Fruit fly (Drosophila melanogaster) whole organism, embryonic: Measurements from ENCODE around the gene CG14568.

Source experiments
- BEAF-32 ChIP-seq: fragments of 200-800 bp; sonication (Bioruptor generic); optimal IDR thresholded peaks from 3 replicates; lab custom pipeline; 2017; ENCODE audit warnings: missing biosample characterization, missing genetic modification characterization, mild to moderate bottlenecking, moderate library complexity, missing genetic modification reagents
- CG1024 ChIP-seq: fragments of 200-800 bp; sonication (Bioruptor generic); IDR thresholded peaks from 2 replicates; pipeline ENCODE4 v1.3.6; 2022; ENCODE audit warnings: missing biosample characterization, missing genetic modification characterization
- CG14860 ChIP-seq: fragments of 200-800 bp; sonication (Bioruptor generic); IDR thresholded peaks from 3 replicates; pipeline ENCODE4 v1.3.6; 2022; ENCODE audit warnings: missing biosample characterization, missing genetic modification characterization; ENCODE audit not compliant: partially characterized antibody
- CG16779 ChIP-seq: fragments of 200-800 bp; sonication (Bioruptor generic); IDR thresholded peaks from 2 replicates; pipeline ENCODE4 v1.3.6; 2022; ENCODE audit warnings: missing biosample characterization, missing genetic modification characterization
- CG17328 ChIP-seq: fragments of 200-800 bp; sonication (Bioruptor generic); IDR thresholded peaks from 2 replicates; pipeline ENCODE4 v1.3.6; 2022; ENCODE audit warnings: missing biosample characterization, missing genetic modification characterization
- CG2889 ChIP-seq: fragments of 200-800 bp; sonication (Bioruptor generic); IDR thresholded peaks from 3 replicates; pipeline ENCODE4 v1.3.6; 2022; ENCODE audit warnings: missing biosample characterization, missing genetic modification characterization
- CG3995 ChIP-seq: fragments of 200-800 bp; sonication (Bioruptor generic); optimal IDR thresholded peaks from 3 replicates; lab custom pipeline; 2016; ENCODE audit warnings: missing biosample characterization, missing genetic modification characterization
- CG42726 ChIP-seq: fragments of 200-800 bp; sonication (Bioruptor generic); IDR thresholded peaks from 2 replicates; pipeline ENCODE4 v1.3.6; 2022; ENCODE audit warnings: missing biosample characterization, missing genetic modification characterization; ENCODE audit not compliant: partially characterized antibody
- CG4328 ChIP-seq: fragments of 200-800 bp; sonication (Bioruptor generic); optimal IDR thresholded peaks from 3 replicates; lab custom pipeline; 2017; ENCODE audit warnings: missing biosample characterization, missing genetic modification reagents, missing genetic modification characterization
- CG4360 ChIP-seq: fragments of 200-800 bp; sonication (Bioruptor generic); IDR thresholded peaks from 2 replicates; pipeline ENCODE4 v1.3.6; 2022; ENCODE audit warnings: missing biosample characterization, missing genetic modification characterization
- CG6683 ChIP-seq: fragments of 200-800 bp; sonication (Bioruptor generic); optimal IDR thresholded peaks from 2 replicates; lab custom pipeline; 2017; ENCODE audit warnings: missing biosample characterization, mild to moderate bottlenecking, missing genetic modification characterization, missing genetic modification reagents
- CG6765 ChIP-seq: fragments of 200-800 bp; sonication (Bioruptor generic); optimal IDR thresholded peaks from 3 replicates; lab custom pipeline; 2017; ENCODE audit warnings: missing biosample characterization, mild to moderate bottlenecking, missing genetic modification characterization
- CG7786 ChIP-seq: fragments of 200-800 bp; sonication (Bioruptor generic); optimal IDR thresholded peaks from 2 replicates; lab custom pipeline; 2016; ENCODE audit warnings: missing biosample characterization, missing genetic modification characterization
- CG8924 ChIP-seq: fragments of 200-800 bp; optimal IDR thresholded peaks from 3 replicates; lab custom pipeline; 2019; ENCODE audit warnings: missing biosample characterization, mild to moderate bottlenecking, missing genetic modification characterization, moderate library complexity
- CG9437 ChIP-seq: fragments of 200-800 bp; sonication (Bioruptor generic); optimal IDR thresholded peaks from 2 replicates; lab custom pipeline; 2018; ENCODE audit warnings: missing biosample characterization, mild to moderate bottlenecking, missing genetic modification characterization
- CG9817 ChIP-seq: fragments of 200-800 bp; sonication (Bioruptor generic); optimal IDR thresholded peaks from 2 replicates; lab custom pipeline; 2018; ENCODE audit warnings: missing biosample characterization, mild to moderate bottlenecking, missing genetic modification characterization, moderate library complexity
- Deaf1 ChIP-seq: fragments of 200-800 bp; optimal IDR thresholded peaks from 3 replicates; lab custom pipeline; 2019; ENCODE audit warnings: missing biosample characterization, mild to moderate bottlenecking, missing genetic modification characterization, moderate library complexity
- Ets65A ChIP-seq: fragments of 200-800 bp; sonication (Bioruptor generic); peaks from one replicate; lab custom pipeline; 2016; ENCODE audit warnings: missing biosample characterization, missing genetic modification characterization
- Gug ChIP-seq: fragments of 200-800 bp; sonication (Bioruptor generic); IDR thresholded peaks from 4 replicates; pipeline ENCODE4 v1.3.6; 2022; ENCODE audit warnings: missing biosample characterization, missing genetic modification characterization
- H2.0 ChIP-seq: fragments of 200-800 bp; sonication (Bioruptor generic); IDR thresholded peaks from 2 replicates; pipeline ENCODE4 v1.3.6; 2022; ENCODE audit warnings: missing biosample characterization, missing genetic modification characterization
- HmgZ ChIP-seq: fragments of 200-800 bp; sonication (Bioruptor generic); optimal IDR thresholded peaks from 2 replicates; lab custom pipeline; 2018; ENCODE audit warnings: missing biosample characterization, mild to moderate bottlenecking, missing genetic modification characterization
- MESR4 ChIP-seq: fragments of 200-800 bp; sonication (Bioruptor generic); optimal IDR thresholded peaks from 2 replicates; lab custom pipeline; 2018; ENCODE audit warnings: missing biosample characterization, mild to moderate bottlenecking, missing genetic modification characterization, moderate library complexity
- MTF-1 ChIP-seq: fragments of 200-800 bp; sonication (Bioruptor generic); optimal IDR thresholded peaks from 2 replicates; lab custom pipeline; 2018; ENCODE audit warnings: missing biosample characterization, mild to moderate bottlenecking, missing genetic modification characterization, borderline replicate concordance
- Mad ChIP-seq: fragments of 200-800 bp; sonication (Bioruptor generic); optimal IDR thresholded peaks from 2 replicates; lab custom pipeline; 2016; ENCODE audit warnings: missing biosample characterization, missing genetic modification characterization
- Myb ChIP-seq: fragments of 200-800 bp; sonication (Bioruptor generic); optimal IDR thresholded peaks from 2 replicates; lab custom pipeline; 2016; ENCODE audit warnings: missing biosample characterization, missing genetic modification characterization
- Oaz ChIP-seq: fragments of 200-800 bp; sonication (Bioruptor generic); IDR thresholded peaks from 2 replicates; pipeline ENCODE4 v1.3.6; 2022; ENCODE audit warnings: missing biosample characterization, missing genetic modification characterization
- Opbp ChIP-seq: fragments of 200-800 bp; sonication (Bioruptor generic); IDR thresholded peaks from 3 replicates; pipeline ENCODE4 v1.3.6; 2022; ENCODE audit warnings: missing biosample characterization, missing genetic modification characterization; ENCODE audit not compliant: partially characterized antibody
- Rfx ChIP-seq: fragments of 200-800 bp; sonication (Bioruptor generic); IDR thresholded peaks from 2 replicates; pipeline ENCODE4 v1.3.6; 2022; ENCODE audit warnings: missing biosample characterization, missing genetic modification characterization
- Rx ChIP-seq: fragments of 200-800 bp; sonication (Bioruptor generic); IDR thresholded peaks from 2 replicates; pipeline ENCODE4 v1.3.6; 2022; ENCODE audit warnings: missing biosample characterization, missing genetic modification characterization
- Spps ChIP-seq: fragments of 200-800 bp; sonication (Bioruptor generic); optimal IDR thresholded peaks from 2 replicates; lab custom pipeline; 2018; ENCODE audit warnings: missing biosample characterization, mild to moderate bottlenecking, missing genetic modification characterization
- Tbp ChIP-seq: fragments of >200 bp; optimal IDR thresholded peaks from 2 replicates; lab custom pipeline; 2018; ENCODE audit warnings: missing biosample characterization, missing genetic modification characterization
- amos ChIP-seq: fragments of 200-800 bp; sonication (Bioruptor generic); IDR thresholded peaks from 2 replicates; pipeline ENCODE4 v1.3.6; 2022; ENCODE audit warnings: missing biosample characterization, missing genetic modification characterization; ENCODE audit not compliant: partially characterized antibody
- bsh ChIP-seq, 2 experiments: fragments of 200-800 bp; sonication (Bioruptor generic); optimal IDR thresholded peaks; 2 replicates each; lab custom pipeline; 2017 to 2018; ENCODE audit warnings: mild to moderate bottlenecking in 2 of 2, missing biosample characterization in 2 of 2, missing genetic modification characterization in 2 of 2, moderate library complexity in 1 of 2
- cg ChIP-seq: fragments of 200-800 bp; sonication (Bioruptor generic); optimal IDR thresholded peaks from 3 replicates; lab custom pipeline; 2019; ENCODE audit warnings: missing biosample characterization, mild to moderate bottlenecking, missing genetic modification characterization, moderate library complexity
- corto ChIP-seq: fragments of 200-800 bp; sonication (Bioruptor generic); optimal IDR thresholded peaks from 2 replicates; lab custom pipeline; 2016; ENCODE audit warnings: missing biosample characterization, mild to moderate bottlenecking, missing genetic modification characterization, moderate library complexity
- dati ChIP-seq: fragments of 200-800 bp; sonication (Bioruptor generic); IDR thresholded peaks from 2 replicates; pipeline ENCODE4 v1.3.6; 2022; ENCODE audit warnings: missing biosample characterization, missing genetic modification characterization
- ems ChIP-seq: fragments of 200-800 bp; sonication (Bioruptor generic); optimal IDR thresholded peaks from 3 replicates; lab custom pipeline; 2016; ENCODE audit warnings: missing biosample characterization, missing genetic modification characterization
- jigr1 ChIP-seq: fragments of 200-800 bp; sonication (Bioruptor generic); IDR thresholded peaks from 3 replicates; pipeline ENCODE4 v1.3.6; 2022; ENCODE audit warnings: missing biosample characterization, missing genetic modification characterization
- lbe ChIP-seq: fragments of 200-800 bp; sonication (Bioruptor generic); optimal IDR thresholded peaks from 2 replicates; lab custom pipeline; 2016; ENCODE audit warnings: missing biosample characterization, mild to moderate bottlenecking, missing genetic modification characterization
- lola ChIP-seq, 3 experiments: fragments of >200 bp in 2 of 3; fragments of 200-800 bp in 1 of 3; sonication (Bioruptor generic) in 1 of 3; optimal IDR thresholded peaks; 2 replicates each; lab custom pipeline; 2017 to 2019; ENCODE audit warnings: missing biosample characterization in 3 of 3, missing genetic modification characterization in 3 of 3, mild to moderate bottlenecking in 1 of 3, moderate library complexity in 1 of 3
- nom ChIP-seq: fragments of 200-800 bp; sonication (Bioruptor generic); optimal IDR thresholded peaks from 2 replicates; lab custom pipeline; 2017; ENCODE audit warnings: missing biosample characterization, missing genetic modification characterization, mild to moderate bottlenecking, moderate library complexity, missing genetic modification reagents
- pros ChIP-seq: fragments of 200-800 bp; sonication (Bioruptor generic); optimal IDR thresholded peaks from 3 replicates; lab custom pipeline; 2019; ENCODE audit warnings: missing biosample characterization, mild to moderate bottlenecking, missing genetic modification characterization, moderate library complexity
- sens ChIP-seq: fragments of 200-800 bp; sonication (Bioruptor generic); peaks from one replicate; lab custom pipeline; 2016; ENCODE audit warnings: missing biosample characterization, missing genetic modification characterization
- seq ChIP-seq: fragments of 200-800 bp; sonication (Bioruptor generic); IDR thresholded peaks from 2 replicates; pipeline ENCODE4 v1.3.6; 2022; ENCODE audit warnings: missing biosample characterization, missing genetic modification characterization
- sug ChIP-seq: fragments of 200-800 bp; optimal IDR thresholded peaks from 2 replicates; lab custom pipeline; 2019; ENCODE audit warnings: missing biosample characterization, mild to moderate bottlenecking, missing genetic modification characterization, moderate library complexity
- vnd ChIP-seq: fragments of 200-800 bp; sonication (Bioruptor generic); IDR thresholded peaks from 3 replicates; pipeline ENCODE4 v1.3.6; 2022; ENCODE audit warnings: missing biosample characterization, missing genetic modification characterization; ENCODE audit not compliant: partially characterized antibody

CG14568 gene

DNA sequence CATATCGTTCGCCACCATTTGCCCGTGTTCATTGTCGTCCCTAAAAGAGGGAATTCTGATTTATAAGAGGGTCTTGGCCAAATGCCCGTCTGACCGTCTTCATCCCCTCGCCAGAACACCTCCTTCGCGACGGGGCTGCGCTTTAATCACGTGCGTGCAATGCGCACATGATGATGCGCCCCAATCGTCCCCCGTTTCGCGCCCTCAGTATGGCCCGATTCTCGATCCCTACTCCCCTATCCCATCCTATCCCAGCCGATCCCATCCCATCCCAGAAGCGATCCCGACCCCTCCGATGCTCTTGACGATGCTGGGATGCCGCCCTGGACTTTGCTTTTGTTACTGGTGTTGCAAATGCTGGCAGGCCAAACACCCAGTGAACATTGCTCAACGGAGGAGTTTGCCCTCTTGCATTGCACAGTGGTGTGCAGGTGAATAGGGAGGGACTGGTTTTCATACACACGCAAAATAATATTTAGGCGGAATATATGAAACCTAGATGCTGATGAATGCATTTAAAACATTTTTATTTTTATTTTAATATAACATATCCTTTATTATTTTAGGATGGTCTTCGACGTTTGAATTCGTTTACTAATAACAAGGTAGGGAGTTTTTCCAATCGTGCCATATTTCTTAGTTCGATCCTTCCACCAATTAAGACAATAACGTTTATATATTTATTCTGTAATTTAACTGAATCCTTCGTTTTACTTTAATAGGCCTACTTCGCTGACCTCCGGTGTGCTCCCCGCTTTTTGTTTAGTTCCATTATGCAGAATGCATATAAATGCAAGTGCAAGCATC, 23.3 kb downstream of the CG14568 start:
- no peak for TF ChIP-seq ems (GFP tag; lab: Kevin White, UChicago)
- peak; percentile 31 for TF ChIP-seq corto (GFP tag; lab: Kevin White, UChicago)
- TF ChIP-seq sens (GFP tag; lab: Kevin White, UChicago): peak; percentile 57
- no peak for TF ChIP-seq BEAF-32 (GFP tag; lab: Kevin White, UChicago)
- no peak for TF ChIP-seq MESR4 (GFP tag; lab: Kevin White, UChicago)
- TF ChIP-seq CG9437 (GFP tag; lab: Kevin White, UChicago): no peak
- peak; percentile 64 for TF ChIP-seq lbe (GFP tag; lab: Kevin White, UChicago)
- peak; percentile 79 for TF ChIP-seq nom
- peak in 1 of 3 experiments; percentile 4 for TF ChIP-seq lola (GFP tag; optimal IDR thresholded peaks at IDR 0.05; lab: Kevin White, UChicago)
- no peak for TF ChIP-seq CG2889 (GFP tag; lab: Robert Waterston, UW)
- no peak for TF ChIP-seq sug
- TF ChIP-seq Ets65A (GFP tag; lab: Kevin White, UChicago): no peak
- no peak for TF ChIP-seq CG14860 (GFP tag; lab: Robert Waterston, UW)
- TF ChIP-seq Deaf1 (tag; lab: Kevin White, UChicago): no peak
- no peak for TF ChIP-seq MTF-1
- TF ChIP-seq bsh (GFP tag; optimal IDR thresholded peaks at IDR 0.05; lab: Kevin White, UChicago): peak in 1 of 2 experiments; percentile 85
- no peak for TF ChIP-seq vnd (GFP tag; lab: Robert Waterston, UW)
- no peak for TF ChIP-seq CG17328 (GFP tag; lab: Robert Waterston, UW)
- no peak for TF ChIP-seq HmgZ (tag; lab: Kevin White, UChicago)

DNA sequence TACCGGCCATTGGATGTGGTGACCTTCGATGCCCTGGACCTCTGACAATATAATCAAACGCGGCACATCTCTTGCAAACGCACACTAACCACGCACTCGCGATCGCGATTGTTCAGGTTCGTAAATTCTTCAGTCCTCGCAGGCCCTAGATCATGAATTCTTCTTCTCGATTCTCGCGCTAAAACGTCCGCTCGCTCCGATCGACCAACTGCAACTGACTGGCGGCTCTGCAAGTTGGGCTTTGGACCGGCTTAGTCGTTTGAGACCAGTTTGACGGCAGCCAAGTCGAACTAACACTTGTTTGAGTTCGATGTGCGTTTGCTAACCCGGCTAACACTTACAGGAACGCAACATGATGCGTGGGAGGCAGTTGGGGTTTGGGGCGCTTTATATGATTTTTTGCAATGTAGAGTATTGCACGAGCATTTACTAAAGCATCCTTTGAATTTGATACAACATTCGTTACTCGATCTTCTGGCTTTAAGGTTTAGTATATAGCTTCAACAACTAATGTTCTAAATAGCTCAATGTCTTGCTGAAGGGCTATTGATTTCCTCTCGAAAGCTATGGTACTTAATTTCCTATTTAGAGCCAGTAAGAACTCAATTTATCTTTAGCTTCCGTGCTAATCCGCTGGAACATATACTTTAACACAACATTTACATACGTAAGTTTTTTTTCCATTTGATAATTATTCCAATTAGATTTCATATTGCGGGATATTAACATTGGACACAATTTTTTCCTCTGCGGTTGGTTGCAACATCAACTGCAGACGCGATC, 27.0 kb downstream of the CG14568 start, which contains the start of gene CG32447:
Gene CG32447, minus strand, starts transcription at position 222 of the 783 bp plus-strand sequence.
- TF ChIP-seq CG4328 (GFP tag; lab: Kevin White, UChicago): no peak
- 0 out of 2 replicates have a peak, but pooled peaks have one; percentile 14 for TF ChIP-seq amos
- no peak for TF ChIP-seq CG6765 (GFP tag; lab: Kevin White, UChicago)
- TF ChIP-seq CG4360 (GFP tag; lab: Robert Waterston, UW): no peak
- TF ChIP-seq cg (GFP tag; lab: Kevin White, UChicago): no peak
- no peak for TF ChIP-seq H2.0 (GFP tag; lab: Robert Waterston, UW)
- no peak for TF ChIP-seq CG8924 (tag; lab: Kevin White, UChicago)
- no peak for TF ChIP-seq CG16779
- peak; percentile 29 for TF ChIP-seq Tbp (GFP tag; lab: Kevin White, UChicago)
- TF ChIP-seq CG3995 (GFP tag; lab: Kevin White, UChicago): no peak
- TF ChIP-seq CG6683 (GFP tag; lab: Kevin White, UChicago): no peak
- no peak for TF ChIP-seq Rx (GFP tag; lab: Robert Waterston, UW)
- peak; percentile 44; the same call in 1 of the 3 replicates for TF ChIP-seq Opbp (GFP tag; lab: Robert Waterston, UW)
- TF ChIP-seq lbe (GFP tag; lab: Kevin White, UChicago): no peak
- TF ChIP-seq dati: no peak
- TF ChIP-seq Oaz (GFP tag; lab: Robert Waterston, UW): no peak
- no peak for TF ChIP-seq jigr1 (GFP tag; lab: Robert Waterston, UW)
- no peak for TF ChIP-seq Spps
- TF ChIP-seq Gug (GFP tag; lab: Robert Waterston, UW): no peak
- no peak for TF ChIP-seq Mad (GFP tag; lab: Kevin White, UChicago)
- TF ChIP-seq CG7786 (GFP tag; lab: Kevin White, UChicago): no peak
- TF ChIP-seq Deaf1 (tag; lab: Kevin White, UChicago): no peak
- TF ChIP-seq CG9817 (tag; lab: Kevin White, UChicago): no peak
- TF ChIP-seq seq (GFP tag; lab: Robert Waterston, UW): no peak
- no peak for TF ChIP-seq pros (GFP tag; lab: Kevin White, UChicago)
- no peak for TF ChIP-seq Myb (GFP tag; lab: Kevin White, UChicago)
- TF ChIP-seq CG1024 (GFP tag; lab: Robert Waterston, UW): 0 out of 2 replicates have a peak, but pooled peaks have one; percentile 26
- TF ChIP-seq CG42726: 0 out of 2 replicates have a peak, but pooled peaks have one; percentile 13
- TF ChIP-seq Rfx (GFP tag; lab: Robert Waterston, UW): no peak
